Worm (Caenorhabditis elegans): ENCODE results near the gene F42A9.7.

ce11 chrIV:8631033-8631432 lies 14.1 kb upstream of the F42A9.7 start, which contains the start of gene dgk-4:
- TF ChIP-seq nfya-1 (tag; optimal IDR thresholded peaks at IDR 0.05): no peak
- TF ChIP-seq fkh-10 (GFP tag; optimal IDR thresholded peaks at IDR 0.05): no peak
- TF ChIP-seq madf-2 (tag; optimal IDR thresholded peaks at IDR 0.05): no peak
- TF ChIP-seq pat-9 (tag; optimal IDR thresholded peaks at IDR 0.05): no peak
- TF ChIP-seq hlh-30 (tag; optimal IDR thresholded peaks at IDR 0.05; ENCODE audit: insufficient read depth): no peak
- TF ChIP-seq sox-4 (tag; optimal IDR thresholded peaks at IDR 0.05): no peak
- TF ChIP-seq dve-1 (tag; optimal IDR thresholded peaks at IDR 0.05): no peak
- no peak for TF ChIP-seq pha-4 (tag; optimal IDR thresholded peaks at IDR 0.05)

All from whole organism, late embryonic.